Worm (Caenorhabditis elegans) whole organism, young adult: ENCODE data around the gene dhs-16.

Source experiments
- B0035.1 ChIP-seq: sonication (generic microtip); optimal IDR thresholded peaks from 2 replicates; lab custom pipeline; 2016; ENCODE audit warnings: missing genetic modification characterization, mild to moderate bottlenecking, missing compliant biosample characterization, missing genotype, missing genetic modification reagents
- C06A6.2 ChIP-seq: fragments of 200-800 bp; sonication (Bioruptor generic); conservative IDR thresholded peaks from 2 replicates; pipeline ENCODE4 v1.3.6; 2022; ENCODE audit warnings: missing genetic modification characterization, missing compliant biosample characterization
- D2030.7 ChIP-seq: fragments of 200-800 bp; sonication (Bioruptor generic); IDR thresholded peaks from 2 replicates; pipeline ENCODE4 v1.3.6; 2022; ENCODE audit warnings: missing genetic modification reagents, missing genetic modification characterization, missing compliant biosample characterization
- F10E7.11 ChIP-seq: sonication (generic microtip); optimal IDR thresholded peaks from 2 replicates; lab custom pipeline; 2017; ENCODE audit warnings: mild to moderate bottlenecking, missing genetic modification characterization, moderate library complexity, missing compliant biosample characterization
- F22D6.2 ChIP-seq: sonication (generic microtip); optimal IDR thresholded peaks from 2 replicates; lab custom pipeline; 2016; ENCODE audit warnings: mild to moderate bottlenecking, missing genetic modification characterization, missing compliant biosample characterization
- F23B12.7 ChIP-seq: sonication (generic microtip); optimal IDR thresholded peaks from 2 replicates; lab custom pipeline; 2017; ENCODE audit warnings: missing genetic modification characterization, mild to moderate bottlenecking, missing compliant biosample characterization, antibody characterized with exemption, moderate library complexity; ENCODE audit not compliant: insufficient read depth
- F33H1.4 ChIP-seq: fragments of 200-800 bp; sonication (Bioruptor generic); IDR thresholded peaks from 2 replicates; pipeline ENCODE4 v1.3.6; 2022; ENCODE audit warnings: missing genetic modification reagents, missing genetic modification characterization, missing compliant biosample characterization
- F37B4.10 ChIP-seq: fragments of 200-800 bp; sonication (Bioruptor generic); IDR thresholded peaks from 2 replicates; pipeline ENCODE4 v1.3.6; 2022; ENCODE audit warnings: missing genetic modification characterization, missing compliant biosample characterization
- F49E8.2 ChIP-seq: sonication (generic microtip); optimal IDR thresholded peaks from 3 replicates; lab custom pipeline; 2017; ENCODE audit warnings: missing genetic modification characterization, mild to moderate bottlenecking, missing compliant biosample characterization, antibody characterized with exemption, moderate library complexity; ENCODE audit not compliant: insufficient read depth
- F52B5.7 ChIP-seq: sonication (generic microtip); optimal IDR thresholded peaks from 2 replicates; lab custom pipeline; 2016; ENCODE audit warnings: mild to moderate bottlenecking, missing genetic modification characterization, missing compliant biosample characterization
- K11D2.4 ChIP-seq: fragments of 200-800 bp; sonication (Bioruptor generic); IDR thresholded peaks from 2 replicates; pipeline ENCODE4 v1.3.6; 2022; ENCODE audit warnings: missing genetic modification reagents, missing genetic modification characterization, missing compliant biosample characterization
- K12H6.12 ChIP-seq: fragments of 200-800 bp; sonication (Bioruptor generic); optimal IDR thresholded peaks from 2 replicates; lab custom pipeline; 2018; ENCODE audit warnings: mild to moderate bottlenecking, missing genetic modification characterization, missing compliant biosample characterization
- T26A5.8 ChIP-seq: sonication (generic microtip); optimal IDR thresholded peaks from 2 replicates; lab custom pipeline; 2016; ENCODE audit warnings: missing genetic modification characterization, missing compliant biosample characterization
- Y53F4B.3 ChIP-seq: fragments of 200-800 bp; sonication (Bioruptor generic); IDR thresholded peaks from 2 replicates; pipeline ENCODE4 v1.3.6; 2022; ENCODE audit warnings: missing genetic modification reagents, missing genetic modification characterization, missing compliant biosample characterization
- ZK185.1 ChIP-seq: sonication (generic microtip); optimal IDR thresholded peaks from 2 replicates; lab custom pipeline; 2016; ENCODE audit warnings: mild to moderate bottlenecking, missing genetic modification characterization, missing compliant biosample characterization; ENCODE audit not compliant: poor library complexity, severe bottlenecking
- aptf-2 ChIP-seq: fragments of 200-800 bp; sonication (Bioruptor generic); conservative IDR thresholded peaks from 2 replicates; pipeline ENCODE4 v1.3.6; 2022; ENCODE audit warnings: missing genetic modification reagents, missing genetic modification characterization, missing compliant biosample characterization
- aptf-3 ChIP-seq: fragments of 200-800 bp; sonication (Bioruptor generic); IDR thresholded peaks from 2 replicates; pipeline ENCODE4 v1.3.6; 2022; ENCODE audit warnings: missing genetic modification characterization, missing compliant biosample characterization
- atf-7 ChIP-seq: sonication (generic microtip); optimal IDR thresholded peaks from 2 replicates; lab custom pipeline; 2017; ENCODE audit warnings: mild to moderate bottlenecking, missing genetic modification characterization, missing compliant biosample characterization
- athp-1 ChIP-seq: sonication (generic microtip); optimal IDR thresholded peaks from 2 replicates; lab custom pipeline; 2017; ENCODE audit warnings: mild to moderate bottlenecking, missing genetic modification characterization, missing compliant biosample characterization
- bed-1 ChIP-seq: fragments of 200-800 bp; sonication (Bioruptor generic); IDR thresholded peaks from 2 replicates; pipeline ENCODE4 v1.3.6; 2022; ENCODE audit warnings: missing genetic modification reagents, missing genetic modification characterization, missing compliant biosample characterization
- bed-2 ChIP-seq: fragments of 200-800 bp; sonication (Bioruptor generic); IDR thresholded peaks from 2 replicates; pipeline ENCODE4 v1.3.6; 2022; ENCODE audit warnings: missing genetic modification reagents, missing genetic modification characterization, missing compliant biosample characterization
- ccch-3 ChIP-seq: fragments of 200-800 bp; sonication (Bioruptor generic); optimal IDR thresholded peaks from 2 replicates; lab custom pipeline; 2018; ENCODE audit warnings: mild to moderate bottlenecking, missing genetic modification characterization, missing compliant biosample characterization
- cebp-2 ChIP-seq: fragments of 200-800 bp; sonication (Bioruptor generic); IDR thresholded peaks from 2 replicates; pipeline ENCODE4 v1.3.6; 2022; ENCODE audit warnings: missing genetic modification characterization, missing compliant biosample characterization
- ceh-100 ChIP-seq: fragments of 200-800 bp; sonication (Bioruptor generic); IDR thresholded peaks from 2 replicates; pipeline ENCODE4 v1.3.6; 2022; ENCODE audit warnings: missing genetic modification reagents, missing genetic modification characterization, missing compliant biosample characterization
- dpff-1 ChIP-seq: sonication (generic microtip); optimal IDR thresholded peaks from 2 replicates; lab custom pipeline; 2017; ENCODE audit warnings: mild to moderate bottlenecking, missing genetic modification characterization, missing compliant biosample characterization
- egl-18 ChIP-seq: fragments of 200-800 bp; sonication (Bioruptor generic); IDR thresholded peaks from 2 replicates; pipeline ENCODE4 v1.3.6; 2022; ENCODE audit warnings: missing genetic modification reagents, missing genetic modification characterization, missing compliant biosample characterization
- egrh-3 ChIP-seq: fragments of 200-800 bp; sonication (Bioruptor generic); IDR thresholded peaks from 2 replicates; pipeline ENCODE4 v1.3.6; 2022; ENCODE audit warnings: missing genetic modification reagents, missing genetic modification characterization, missing compliant biosample characterization
- gei-17 ChIP-seq: fragments of 200-800 bp; sonication (Bioruptor generic); optimal IDR thresholded peaks from 2 replicates; lab custom pipeline; 2018; ENCODE audit warnings: mild to moderate bottlenecking, missing genetic modification characterization, missing compliant biosample characterization
- hlh-12 ChIP-seq: sonication (generic microtip); optimal IDR thresholded peaks from 2 replicates; lab custom pipeline; 2016; ENCODE audit warnings: missing genetic modification characterization, missing compliant biosample characterization
- hlh-26 ChIP-seq: fragments of 200-800 bp; sonication (Bioruptor generic); conservative IDR thresholded peaks from 2 replicates; pipeline ENCODE4 v1.3.6; 2022; ENCODE audit warnings: missing genetic modification reagents, missing genetic modification characterization, missing compliant biosample characterization
- hrde-1 ChIP-seq: sonication (generic microtip); optimal IDR thresholded peaks from 2 replicates; lab custom pipeline; 2016; ENCODE audit warnings: missing genetic modification characterization, mild to moderate bottlenecking, missing compliant biosample characterization, moderate library complexity, missing genotype, missing genetic modification reagents, borderline replicate concordance
- hsf-1 ChIP-seq: fragments of 200-800 bp; sonication (Bioruptor generic); IDR thresholded peaks from 2 replicates; pipeline ENCODE4 v1.3.6; 2022; ENCODE audit warnings: missing genetic modification reagents, missing genetic modification characterization, missing compliant biosample characterization
- lin-54 ChIP-seq: fragments of 200-800 bp; sonication (Bioruptor generic); optimal IDR thresholded peaks from 2 replicates; lab custom pipeline; 2018; ENCODE audit warnings: mild to moderate bottlenecking, missing genetic modification characterization, missing compliant biosample characterization
- lsl-1 ChIP-seq: fragments of 200-800 bp; sonication (Bioruptor generic); optimal IDR thresholded peaks from 2 replicates; lab custom pipeline; 2018; ENCODE audit warnings: mild to moderate bottlenecking, missing genetic modification characterization, moderate library complexity, missing compliant biosample characterization
- lsy-27 ChIP-seq: sonication (generic microtip); optimal IDR thresholded peaks from 2 replicates; lab custom pipeline; 2017; ENCODE audit warnings: missing genetic modification characterization, mild to moderate bottlenecking, missing compliant biosample characterization, antibody characterized with exemption, missing genotype, borderline replicate concordance; ENCODE audit not compliant: insufficient read depth
- madf-3 ChIP-seq: fragments of 200-800 bp; sonication (Bioruptor generic); IDR thresholded peaks from 2 replicates; pipeline ENCODE4 v1.3.6; 2022; ENCODE audit warnings: missing genetic modification reagents, missing genetic modification characterization, missing compliant biosample characterization
- mes-4 ChIP-seq: sonication (generic microtip); optimal IDR thresholded peaks from 2 replicates; lab custom pipeline; 2016; ENCODE audit warnings: missing genotype, missing genetic modification characterization, missing compliant biosample characterization
- mxl-1 ChIP-seq: sonication (generic microtip); optimal IDR thresholded peaks from 2 replicates; lab custom pipeline; 2016; ENCODE audit warnings: missing genetic modification characterization, missing compliant biosample characterization
- nfya-2 ChIP-seq: fragments of 200-800 bp; sonication (Bioruptor generic); IDR thresholded peaks from 2 replicates; pipeline ENCODE4 v1.3.6; 2022; ENCODE audit warnings: missing genetic modification reagents, missing genetic modification characterization, missing compliant biosample characterization
- nhr-120 ChIP-seq: fragments of 200-800 bp; sonication (Bioruptor generic); IDR thresholded peaks from 2 replicates; pipeline ENCODE4 v1.3.6; 2022; ENCODE audit warnings: missing genetic modification characterization, missing compliant biosample characterization
- nhr-80 ChIP-seq: sonication (generic microtip); optimal IDR thresholded peaks from 2 replicates; lab custom pipeline; 2016; ENCODE audit warnings: missing genetic modification characterization, missing compliant biosample characterization
- rcor-1 ChIP-seq: fragments of 200-800 bp; sonication (Bioruptor generic); IDR thresholded peaks from 2 replicates; pipeline ENCODE4 v1.3.6; 2022; ENCODE audit warnings: missing genetic modification reagents, missing genetic modification characterization, missing compliant biosample characterization
- repo-1 ChIP-seq: sonication (generic microtip); optimal IDR thresholded peaks from 2 replicates; lab custom pipeline; 2017; ENCODE audit warnings: mild to moderate bottlenecking, missing genetic modification characterization, missing compliant biosample characterization
- sdz-38 ChIP-seq: sonication (generic microtip); optimal IDR thresholded peaks from 2 replicates; lab custom pipeline; 2016; ENCODE audit warnings: missing genotype, missing genetic modification characterization, missing compliant biosample characterization
- sptf-2 ChIP-seq: fragments of 200-800 bp; sonication (Bioruptor generic); optimal IDR thresholded peaks from 2 replicates; lab custom pipeline; 2018; ENCODE audit warnings: mild to moderate bottlenecking, missing genetic modification characterization, missing compliant biosample characterization
- unc-130 ChIP-seq: sonication (generic microtip); optimal IDR thresholded peaks from 2 replicates; lab custom pipeline; 2016; ENCODE audit warnings: missing genetic modification reagents, missing genetic modification characterization, missing compliant biosample characterization
- ztf-18 ChIP-seq: sonication (generic microtip); optimal IDR thresholded peaks from 2 replicates; lab custom pipeline; 2016; ENCODE audit warnings: missing genotype, mild to moderate bottlenecking, missing genetic modification characterization, missing compliant biosample characterization
- ztf-26 ChIP-seq: sonication (generic microtip); optimal IDR thresholded peaks from 2 replicates; lab custom pipeline; 2017; ENCODE audit warnings: missing genetic modification characterization, missing compliant biosample characterization
- ztf-3 ChIP-seq: fragments of 200-800 bp; sonication (Bioruptor generic); optimal IDR thresholded peaks from 2 replicates; lab custom pipeline; 2018; ENCODE audit warnings: mild to moderate bottlenecking, missing genetic modification characterization, missing compliant biosample characterization
- ztf-6 ChIP-seq: fragments of 200-800 bp; sonication (Bioruptor generic); IDR thresholded peaks from 2 replicates; pipeline ENCODE4 v1.3.6; 2022; ENCODE audit warnings: missing genetic modification reagents, missing genetic modification characterization, missing compliant biosample characterization

dhs-16 gene

ce11 chrV:6018944-6019450, 35.5 kb downstream of the dhs-16 start, which contains the start of gene picc-1:
picc-1 (plus strand) TSS chrV:6018994.
- TF ChIP-seq hsf-1 = 0 out of 2 replicates have a peak, but pooled peaks have one; percentile 51
- no peak for TF ChIP-seq egrh-3 (GFP tag; lab: Robert Waterston, UW)
- no peak for TF ChIP-seq hrde-1 (tag; lab: Kevin White, UChicago)
- no peak for TF ChIP-seq T26A5.8 (tag; lab: Kevin White, UChicago)
- TF ChIP-seq rcor-1 (GFP tag; lab: Robert Waterston, UW) = 0 out of 2 replicates have a peak, but pooled peaks have one; percentile 22
- no peak for TF ChIP-seq mxl-1
- TF ChIP-seq unc-130 (GFP tag; lab: Kevin White, UChicago) = no peak
- TF ChIP-seq dpff-1 = no peak
- TF ChIP-seq mes-4 (tag; lab: Kevin White, UChicago) = no peak
- peak; percentile 29 for TF ChIP-seq lin-54 (GFP tag; lab: Kevin White, UChicago)
- TF ChIP-seq F52B5.7 = no peak
- TF ChIP-seq F10E7.11 (tag; lab: Kevin White, UChicago) = no peak
- TF ChIP-seq lsy-27 = no peak
- no peak for TF ChIP-seq ztf-18 (tag; lab: Kevin White, UChicago)
- no peak for TF ChIP-seq cebp-2 (GFP tag; lab: Robert Waterston, UW)
- TF ChIP-seq athp-1 (tag; lab: Kevin White, UChicago) = peak; percentile 7
- TF ChIP-seq K11D2.4 (GFP tag; lab: Robert Waterston, UW) = no peak
- no peak for TF ChIP-seq ztf-3 (GFP tag; lab: Kevin White, UChicago)
- no peak for TF ChIP-seq madf-3 (GFP tag; lab: Robert Waterston, UW)
- TF ChIP-seq nhr-120 = peak; percentile 85; the same call in 1 of the 2 replicates
- no peak for TF ChIP-seq nfya-2
- TF ChIP-seq aptf-2 (GFP tag; lab: Robert Waterston, UW) = no peak
- TF ChIP-seq egl-18 (GFP tag; lab: Robert Waterston, UW) = no peak
- no peak for TF ChIP-seq gei-17
- TF ChIP-seq ztf-6 (GFP tag; lab: Robert Waterston, UW) = no peak
- no peak for TF ChIP-seq F23B12.7 (tag; lab: Kevin White, UChicago)
- TF ChIP-seq F33H1.4 (GFP tag; lab: Robert Waterston, UW) = no peak
- no peak for TF ChIP-seq hlh-26
- no peak for TF ChIP-seq F22D6.2 (tag; lab: Kevin White, UChicago)
- TF ChIP-seq aptf-3 (GFP tag; lab: Robert Waterston, UW) = no peak
- TF ChIP-seq hlh-12 (tag; lab: Kevin White, UChicago) = no peak
- TF ChIP-seq ZK185.1 (tag; lab: Kevin White, UChicago) = peak; percentile 61
- TF ChIP-seq ceh-100 (GFP tag; lab: Robert Waterston, UW) = no peak
- no peak for TF ChIP-seq ccch-3 (GFP tag; lab: Kevin White, UChicago)
- no peak for TF ChIP-seq sptf-2
- TF ChIP-seq D2030.7 (GFP tag; lab: Robert Waterston, UW) = peak; percentile 34; the same call in 1 of the 2 replicates
- TF ChIP-seq lsl-1 (GFP tag; lab: Kevin White, UChicago) = no peak
- TF ChIP-seq atf-7 (tag; lab: Kevin White, UChicago) = no peak
- TF ChIP-seq F49E8.2 (tag; lab: Kevin White, UChicago) = no peak
- TF ChIP-seq F37B4.10 (GFP tag; lab: Robert Waterston, UW) = no peak
- TF ChIP-seq nhr-80 (tag; lab: Kevin White, UChicago) = no peak
- TF ChIP-seq C06A6.2 = no peak
- no peak for TF ChIP-seq ztf-26
- no peak for TF ChIP-seq bed-1 (GFP tag; lab: Robert Waterston, UW)
- no peak for TF ChIP-seq Y53F4B.3 (GFP tag; lab: Robert Waterston, UW)
- TF ChIP-seq repo-1 (tag; lab: Kevin White, UChicago) = no peak
- no peak for TF ChIP-seq bed-2 (GFP tag; lab: Robert Waterston, UW)
- no peak for TF ChIP-seq sdz-38 (tag; lab: Kevin White, UChicago)
- no peak for TF ChIP-seq K12H6.12 (tag; lab: Kevin White, UChicago)
- TF ChIP-seq B0035.1 (tag; lab: Kevin White, UChicago) = no peak
